Fruit fly (Drosophila melanogaster) whole organism, prepupa: ENCODE data around the gene Zcchc7.

Experiments
- CG10669 ChIP-seq: fragments of 200-800 bp; sonication (Bioruptor generic); optimal IDR thresholded peaks from 3 replicates; lab custom pipeline; 2018; ENCODE audit warnings: missing biosample characterization, mild to moderate bottlenecking, missing genetic modification characterization, moderate library complexity
- CG31627 ChIP-seq: fragments of 200-800 bp; sonication (Bioruptor generic); optimal IDR thresholded peaks from 3 replicates; lab custom pipeline; 2016; ENCODE audit warnings: missing biosample characterization, missing genetic modification characterization
- CG6854 ChIP-seq: fragments of 200-800 bp; sonication (Bioruptor generic); optimal IDR thresholded peaks from 2 replicates; lab custom pipeline; 2017; ENCODE audit warnings: missing biosample characterization, mild to moderate bottlenecking, missing genetic modification characterization
- CG8632 ChIP-seq: fragments of 200-800 bp; sonication (Bioruptor generic); optimal IDR thresholded peaks from 3 replicates; lab custom pipeline; 2016; ENCODE audit warnings: missing biosample characterization, missing genetic modification characterization
- Hr38 ChIP-seq: sonication (Bioruptor generic); optimal IDR thresholded peaks from 2 replicates; lab custom pipeline; 2016; ENCODE audit warnings: missing biosample characterization, missing genetic modification characterization
- Hr39 ChIP-seq: fragments of 200-800 bp; sonication (Bioruptor generic); optimal IDR thresholded peaks from 2 replicates; lab custom pipeline; 2016; ENCODE audit warnings: missing biosample characterization, missing genetic modification characterization
- Sox15 ChIP-seq: fragments of 200-800 bp; sonication (Bioruptor generic); optimal IDR thresholded peaks from 3 replicates; lab custom pipeline; 2016; ENCODE audit warnings: missing biosample characterization, missing genetic modification characterization
- achi ChIP-seq: fragments of 200-800 bp; sonication (Bioruptor generic); optimal IDR thresholded peaks from 3 replicates; lab custom pipeline; 2016; ENCODE audit warnings: missing biosample characterization, missing genetic modification characterization
- acj6 ChIP-seq: fragments of 200-800 bp; sonication (Bioruptor generic); optimal IDR thresholded peaks from 3 replicates; lab custom pipeline; 2016; ENCODE audit warnings: missing biosample characterization, missing genetic modification characterization

dm6 chr3L:16811908-16812307, 33.3 kb upstream of the Zcchc7 start:
- no peak for TF ChIP-seq CG8632
- no peak for TF ChIP-seq CG31627 (GFP tag; lab: Kevin White, UChicago)
- TF ChIP-seq Hr39 (GFP tag; lab: Kevin White, UChicago) = no peak
- TF ChIP-seq CG6854 = no peak
- no peak for TF ChIP-seq Sox15 (GFP tag; lab: Kevin White, UChicago)
- TF ChIP-seq CG10669 = no peak
- TF ChIP-seq Hr38 (GFP tag; lab: Kevin White, UChicago) = no peak
- no peak for TF ChIP-seq acj6 (GFP tag; lab: Kevin White, UChicago)
- TF ChIP-seq achi (GFP tag; lab: Kevin White, UChicago) = no peak
